Fruit fly (Drosophila melanogaster) S2 (cell line): ENCODE measurements around the gene fuss.

Source experiments
- CG8478 ChIP-seq: fragments of >200 bp; optimal IDR thresholded peaks from 2 replicates; lab custom pipeline; 2018
- CTCF ChIP-seq, 2 experiments: fragments of >200 bp; optimal IDR thresholded peaks; 2 replicates each; lab custom pipeline; 2018

fuss gene

DNA sequence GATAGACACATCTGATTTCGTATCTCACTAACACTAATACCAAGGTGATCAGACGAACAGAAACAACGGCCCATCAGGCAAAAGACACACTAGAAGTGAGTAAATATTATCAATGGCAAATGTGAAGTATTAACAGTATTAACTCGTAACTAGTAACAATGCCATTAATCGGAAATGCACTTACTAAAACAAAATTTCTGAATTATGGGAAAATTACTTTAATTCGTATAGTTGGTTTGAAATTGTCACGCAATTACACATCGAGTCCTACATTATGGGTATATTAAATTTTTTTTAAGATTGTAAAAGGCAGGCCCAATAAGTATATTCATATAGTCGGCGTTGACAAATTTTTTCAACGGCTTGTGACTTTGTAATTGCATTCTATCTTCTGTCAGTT lies 55.7 kb downstream of the fuss start:
- no peak for TF ChIP-seq CTCF (optimal IDR thresholded peaks at IDR 0.05; lab: Kevin White, UChicago)
- TF ChIP-seq CG8478: no peak
